Fruit fly (Drosophila melanogaster) whole organism: Measurements from ENCODE around the gene Osi16.

Experiments used
- CG8478 ChIP-seq: fragments of >200 bp; optimal IDR thresholded peaks from 2 replicates; lab custom pipeline; 2018; ENCODE audit warnings: inconsistent platforms
- Dll ChIP-seq: fragments of >200 bp; optimal IDR thresholded peaks from 2 replicates; lab custom pipeline; 2017
- EcR ChIP-seq, 2 experiments: fragments of >200 bp; optimal IDR thresholded peaks; 2 replicates each; lab custom pipeline; 2017; ENCODE audit warnings: missing biosample characterization in 2 of 2, missing genetic modification characterization in 2 of 2, missing genetic modification reagents in 2 of 2
- pan ChIP-seq: fragments of >200 bp; optimal IDR thresholded peaks from 2 replicates; lab custom pipeline; 2017
- psq ChIP-seq: fragments of >200 bp; optimal IDR thresholded peaks from 2 replicates; lab custom pipeline; 2017
- usp ChIP-seq: fragments of >200 bp; optimal IDR thresholded peaks from 2 replicates; lab custom pipeline; 2017; ENCODE audit warnings: missing biosample characterization, missing genetic modification characterization, mixed read lengths

dm6 chr3R:6259837-6260236, 45.2 kb upstream of the Osi16 start, which contains the start of gene Osi9:
- TF ChIP-seq psq (lab: Kevin White, UChicago) (no peak), Dll (lab: Kevin White, UChicago) (no peak), EcR (GFP tag; optimal IDR thresholded peaks at IDR 0.05; lab: Kevin White, UChicago) (no peak), CG8478 (no peak), pan (lab: Kevin White, UChicago) (no peak), usp (GFP tag; lab: Kevin White, UChicago) (no peak)
